Fruit fly (Drosophila melanogaster) whole organism, embryonic: ENCODE measurements around the gene CG10467.

Experiments used
- CG10654 ChIP-seq: fragments of 200-800 bp; sonication (Bioruptor generic); optimal IDR thresholded peaks from 2 replicates; lab custom pipeline; 2016; ENCODE audit warnings: missing biosample characterization, missing genetic modification characterization
- CG11085 ChIP-seq: fragments of 200-800 bp; sonication (Bioruptor generic); IDR thresholded peaks from 2 replicates; pipeline ENCODE4 v1.3.6; 2022; ENCODE audit warnings: missing biosample characterization, missing genetic modification characterization
- CG11093 ChIP-seq: fragments of 200-800 bp; sonication (Bioruptor generic); IDR thresholded peaks from 3 replicates; pipeline ENCODE4 v1.3.6; 2022; ENCODE audit warnings: missing biosample characterization, missing genetic modification characterization
- CG11398 ChIP-seq: fragments of 200-800 bp; sonication (Bioruptor generic); optimal IDR thresholded peaks from 2 replicates; lab custom pipeline; 2016; ENCODE audit warnings: missing biosample characterization, missing genetic modification characterization
- CG11723 ChIP-seq: fragments of 200-800 bp; sonication (Bioruptor generic); optimal IDR thresholded peaks from 2 replicates; lab custom pipeline; 2017; ENCODE audit warnings: missing biosample characterization, mild to moderate bottlenecking, missing genetic modification characterization
- CG12155 ChIP-seq: fragments of 200-800 bp; sonication (Bioruptor generic); optimal IDR thresholded peaks from 3 replicates; lab custom pipeline; 2016; ENCODE audit warnings: missing biosample characterization, missing genetic modification characterization
- CG12236 ChIP-seq: fragments of 200-800 bp; sonication (Bioruptor generic); optimal IDR thresholded peaks from 2 replicates; lab custom pipeline; 2016; ENCODE audit warnings: missing biosample characterization, missing genetic modification characterization
- CG12744 ChIP-seq: fragments of 200-800 bp; sonication (Bioruptor generic); optimal IDR thresholded peaks from 2 replicates; lab custom pipeline; 2016; ENCODE audit warnings: missing biosample characterization, missing genetic modification characterization
- CG15269 ChIP-seq: fragments of 200-800 bp; sonication (Bioruptor generic); optimal IDR thresholded peaks from 2 replicates; lab custom pipeline; 2018; ENCODE audit warnings: missing biosample characterization, mild to moderate bottlenecking, missing genetic modification characterization, moderate library complexity
- CG2129 ChIP-seq: fragments of 200-800 bp; sonication (Bioruptor generic); IDR thresholded peaks from 2 replicates; pipeline ENCODE4 v1.3.6; 2022; ENCODE audit warnings: missing biosample characterization, missing genetic modification characterization; ENCODE audit not compliant: partially characterized antibody
- CG2889 ChIP-seq: fragments of 200-800 bp; sonication (Bioruptor generic); IDR thresholded peaks from 3 replicates; pipeline ENCODE4 v1.3.6; 2022; ENCODE audit warnings: missing biosample characterization, missing genetic modification characterization
- CG3407 ChIP-seq: fragments of 200-800 bp; sonication (Bioruptor generic); optimal IDR thresholded peaks from 2 replicates; lab custom pipeline; 2018; ENCODE audit warnings: missing biosample characterization, mild to moderate bottlenecking, missing genetic modification characterization
- CG3726 ChIP-seq: fragments of 200-800 bp; sonication (Bioruptor generic); IDR thresholded peaks from 3 replicates; pipeline ENCODE4, ENCODE4 v1.3.6; 2022; ENCODE audit warnings: missing biosample characterization, missing genetic modification characterization
- CG3838 ChIP-seq: fragments of 200-800 bp; sonication (Bioruptor generic); optimal IDR thresholded peaks from 3 replicates; lab custom pipeline; 2016; ENCODE audit warnings: missing biosample characterization, missing genetic modification characterization
- CG6683 ChIP-seq: fragments of 200-800 bp; sonication (Bioruptor generic); optimal IDR thresholded peaks from 2 replicates; lab custom pipeline; 2017; ENCODE audit warnings: missing biosample characterization, mild to moderate bottlenecking, missing genetic modification characterization, missing genetic modification reagents
- CG7839 ChIP-seq: fragments of 200-800 bp; sonication (Bioruptor generic); optimal IDR thresholded peaks from 3 replicates; lab custom pipeline; 2018; ENCODE audit warnings: missing biosample characterization, mild to moderate bottlenecking, missing genetic modification characterization, moderate library complexity
- CG8359 ChIP-seq: fragments of 200-800 bp; sonication (Bioruptor generic); optimal IDR thresholded peaks from 2 replicates; lab custom pipeline; 2017; ENCODE audit warnings: missing biosample characterization, mild to moderate bottlenecking, missing genetic modification characterization, borderline replicate concordance
- CG8388 ChIP-seq: fragments of 200-800 bp; sonication (Bioruptor generic); optimal IDR thresholded peaks from 2 replicates; lab custom pipeline; 2019; ENCODE audit warnings: missing biosample characterization, mild to moderate bottlenecking, missing genetic modification characterization, moderate library complexity
- CG9609 ChIP-seq: fragments of 200-800 bp; sonication (Bioruptor generic); optimal IDR thresholded peaks from 3 replicates; lab custom pipeline; 2016; ENCODE audit warnings: missing biosample characterization, missing genetic modification characterization
- Camta ChIP-seq: fragments of 200-800 bp; sonication (Bioruptor generic); optimal IDR thresholded peaks from 2 replicates; lab custom pipeline; 2016; ENCODE audit warnings: missing biosample characterization, missing genetic modification characterization
- CoRest ChIP-seq: fragments of 200-800 bp; sonication (Bioruptor generic); optimal IDR thresholded peaks from 3 replicates; lab custom pipeline; 2018; ENCODE audit warnings: missing biosample characterization, mild to moderate bottlenecking, missing genetic modification characterization, moderate library complexity
- D ChIP-seq, 2 experiments: fragments of 200-800 bp in 1 of 2; fragments of >200 bp in 1 of 2; sonication (Bioruptor generic) in 1 of 2; optimal IDR thresholded peaks; 2 replicates in 1 of 2; 3 replicates in 1 of 2; lab custom pipeline; 2017; ENCODE audit warnings: mild to moderate bottlenecking in 1 of 2, missing biosample characterization in 1 of 2, missing genetic modification characterization in 1 of 2, missing genetic modification reagents in 1 of 2
- E2f2 ChIP-seq: fragments of 200-800 bp; sonication (Bioruptor generic); IDR thresholded peaks from 2 replicates; pipeline ENCODE4 v1.3.6; 2022; ENCODE audit warnings: missing biosample characterization, missing genetic modification characterization
- Eip74EF ChIP-seq, 2 experiments: fragments of 200-800 bp in 1 of 2; fragments of >200 bp in 1 of 2; sonication (Bioruptor generic) in 1 of 2; optimal IDR thresholded peaks; 2 replicates each; lab custom pipeline; 2017 to 2019; ENCODE audit warnings: missing biosample characterization in 2 of 2, missing genetic modification characterization in 2 of 2, mild to moderate bottlenecking in 1 of 2, moderate library complexity in 1 of 2
- Gug ChIP-seq: fragments of 200-800 bp; sonication (Bioruptor generic); IDR thresholded peaks from 4 replicates; pipeline ENCODE4 v1.3.6; 2022; ENCODE audit warnings: missing biosample characterization, missing genetic modification characterization
- HHEX ChIP-seq: fragments of 200-800 bp; sonication (Bioruptor generic); optimal IDR thresholded peaks from 3 replicates; lab custom pipeline; 2017; ENCODE audit warnings: missing biosample characterization, mild to moderate bottlenecking, missing genetic modification characterization, missing genetic modification reagents
- NC2α ChIP-seq: fragments of 200-800 bp; sonication (Bioruptor generic); optimal IDR thresholded peaks from 2 replicates; lab custom pipeline; 2016; ENCODE audit warnings: missing biosample characterization, missing genetic modification characterization
- NK7.1 ChIP-seq: fragments of 200-800 bp; sonication (Bioruptor generic); optimal IDR thresholded peaks from 3 replicates; lab custom pipeline; 2016; ENCODE audit warnings: missing biosample characterization, missing genetic modification characterization
- Oaz ChIP-seq: fragments of 200-800 bp; sonication (Bioruptor generic); IDR thresholded peaks from 2 replicates; pipeline ENCODE4 v1.3.6; 2022; ENCODE audit warnings: missing biosample characterization, missing genetic modification characterization
- Ravus ChIP-seq: fragments of 200-800 bp; sonication (Bioruptor generic); IDR thresholded peaks from 2 replicates; pipeline ENCODE4 v1.3.6; 2022; ENCODE audit warnings: missing biosample characterization, missing genetic modification characterization
- Spps ChIP-seq: fragments of 200-800 bp; sonication (Bioruptor generic); optimal IDR thresholded peaks from 2 replicates; lab custom pipeline; 2018; ENCODE audit warnings: missing biosample characterization, mild to moderate bottlenecking, missing genetic modification characterization
- abd-A ChIP-seq: fragments of 200-800 bp; sonication (Bioruptor generic); optimal IDR thresholded peaks from 3 replicates; lab custom pipeline; 2019; ENCODE audit warnings: missing biosample characterization, mild to moderate bottlenecking, missing genetic modification characterization, moderate library complexity
- ara ChIP-seq: fragments of 200-800 bp; sonication (Bioruptor generic); IDR thresholded peaks from 2 replicates; pipeline ENCODE4 v1.3.6; 2022; ENCODE audit warnings: missing biosample characterization, missing genetic modification characterization
- bigmax ChIP-seq: fragments of 200-800 bp; sonication (Bioruptor generic); optimal IDR thresholded peaks from 2 replicates; lab custom pipeline; 2018; ENCODE audit warnings: missing biosample characterization, mild to moderate bottlenecking, missing genetic modification characterization
- cas ChIP-seq: fragments of 200-800 bp; sonication (Bioruptor generic); IDR thresholded peaks from 2 replicates; pipeline ENCODE4 v1.3.6; 2022; ENCODE audit warnings: missing biosample characterization, missing genetic modification characterization
- dati ChIP-seq: fragments of 200-800 bp; sonication (Bioruptor generic); IDR thresholded peaks from 2 replicates; pipeline ENCODE4 v1.3.6; 2022; ENCODE audit warnings: missing biosample characterization, missing genetic modification characterization
- esg ChIP-seq: fragments of 200-800 bp; sonication (Bioruptor generic); conservative IDR thresholded peaks from 2 replicates; pipeline ENCODE4 v1.3.6; 2022; ENCODE audit warnings: missing biosample characterization, missing genetic modification characterization
- h ChIP-seq: fragments of >200 bp; optimal IDR thresholded peaks from 2 replicates; lab custom pipeline; 2017
- hb ChIP-seq: fragments of 200-800 bp; sonication (Bioruptor generic); IDR thresholded peaks from 3 replicates; pipeline ENCODE4 v1.3.6; 2022; ENCODE audit warnings: missing biosample characterization, missing genetic modification characterization; ENCODE audit not compliant: partially characterized antibody
- hth ChIP-seq: fragments of >200 bp; optimal IDR thresholded peaks from 2 replicates; lab custom pipeline; 2017; ENCODE audit warnings: inconsistent platforms
- mld ChIP-seq: fragments of 200-800 bp; sonication (Bioruptor generic); IDR thresholded peaks from 3 replicates; pipeline ENCODE4 v1.3.6; 2022; ENCODE audit warnings: missing biosample characterization, missing genetic modification characterization; ENCODE audit not compliant: partially characterized antibody
- ranshi ChIP-seq: fragments of 200-800 bp; sonication (Bioruptor generic); IDR thresholded peaks from 2 replicates; pipeline ENCODE4 v1.3.6; 2022; ENCODE audit warnings: missing biosample characterization, missing genetic modification characterization
- run ChIP-seq: fragments of 200-800 bp; sonication (Bioruptor generic); optimal IDR thresholded peaks from 3 replicates; lab custom pipeline; 2018; ENCODE audit warnings: missing biosample characterization, mild to moderate bottlenecking, missing genetic modification characterization
- sens-2 ChIP-seq: fragments of 200-800 bp; sonication (Bioruptor generic); IDR thresholded peaks from 2 replicates; pipeline ENCODE4 v1.3.6; 2022; ENCODE audit warnings: missing biosample characterization, missing genetic modification characterization
- sug ChIP-seq: fragments of 200-800 bp; optimal IDR thresholded peaks from 2 replicates; lab custom pipeline; 2019; ENCODE audit warnings: missing biosample characterization, mild to moderate bottlenecking, missing genetic modification characterization, moderate library complexity
- tap ChIP-seq: fragments of 200-800 bp; optimal IDR thresholded peaks from 3 replicates; lab custom pipeline; 2019; ENCODE audit warnings: missing biosample characterization, mild to moderate bottlenecking, missing genetic modification characterization, moderate library complexity
- tin ChIP-seq: fragments of 200-800 bp; sonication (Bioruptor generic); optimal IDR thresholded peaks from 3 replicates; lab custom pipeline; 2016; ENCODE audit warnings: missing biosample characterization, missing genetic modification characterization
- tna ChIP-seq: fragments of 200-800 bp; sonication (Bioruptor generic); IDR thresholded peaks from 2 replicates; pipeline ENCODE4 v1.3.6; 2022; ENCODE audit warnings: missing biosample characterization, missing genetic modification characterization; ENCODE audit not compliant: partially characterized antibody
- toy ChIP-seq: fragments of 200-800 bp; sonication (Bioruptor generic); IDR thresholded peaks from 2 replicates; pipeline ENCODE4 v1.3.6; 2022; ENCODE audit warnings: missing biosample characterization, missing genetic modification characterization
- trh ChIP-seq: fragments of 200-800 bp; sonication (Bioruptor generic); optimal IDR thresholded peaks from 2 replicates; lab custom pipeline; 2016; ENCODE audit warnings: missing biosample characterization, missing genetic modification characterization

CG10467 gene

DNA sequence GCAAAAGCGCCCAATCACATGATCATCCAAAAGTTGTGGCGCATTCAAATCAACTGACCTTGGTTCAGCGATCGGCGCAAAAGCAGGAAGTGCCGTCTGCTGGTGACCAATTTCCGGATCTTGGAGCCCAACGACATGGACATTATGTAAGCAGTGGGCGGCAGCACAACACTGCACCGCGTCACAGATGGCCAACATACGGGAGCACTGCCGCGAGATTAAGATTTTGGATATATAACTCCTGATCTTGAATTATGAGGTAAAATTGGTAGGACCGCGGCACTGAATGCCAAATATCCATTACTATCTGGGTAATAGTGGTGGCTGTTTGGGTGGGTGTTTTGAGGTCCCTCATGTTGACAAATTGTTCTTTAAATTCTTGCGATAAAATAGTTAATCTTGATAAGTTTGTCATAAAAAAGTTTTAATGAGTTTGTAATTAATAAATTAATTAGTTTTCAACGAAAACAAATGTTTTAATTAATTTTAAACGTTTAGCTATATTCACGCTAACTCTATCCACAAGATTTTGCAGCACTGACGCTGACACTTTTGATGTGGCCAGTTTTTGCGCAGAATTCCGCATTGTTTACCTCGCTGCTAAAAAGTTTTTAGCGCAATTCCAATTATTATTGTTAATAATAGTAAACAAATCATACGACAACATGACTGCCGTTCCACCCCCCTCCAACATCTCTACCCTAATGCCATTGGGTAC lies 19.4 kb downstream of the CG10467 start, which contains the start of the genes CG13295 and CG6610 (continued):
- no peak for TF ChIP-seq hth
- TF ChIP-seq CG3726 (GFP tag; lab: Robert Waterston, UW): no peak
- TF ChIP-seq dati: no peak
- no peak for TF ChIP-seq CG11398 (GFP tag; lab: Kevin White, UChicago)
- no peak for TF ChIP-seq trh (GFP tag; lab: Kevin White, UChicago)
- no peak for TF ChIP-seq NC2α (GFP tag; lab: Kevin White, UChicago)
- TF ChIP-seq Ravus (GFP tag; lab: Robert Waterston, UW): no peak
- no peak for TF ChIP-seq mld (GFP tag; lab: Robert Waterston, UW)
- TF ChIP-seq CG8359 (GFP tag; lab: Kevin White, UChicago): no peak
- TF ChIP-seq CG8388: peak; percentile 7
- TF ChIP-seq Oaz (GFP tag; lab: Robert Waterston, UW): no peak
- no peak for TF ChIP-seq run
- TF ChIP-seq CG11093 (GFP tag; lab: Robert Waterston, UW): no peak
- TF ChIP-seq CG12744: peak; percentile 17
- TF ChIP-seq CG2889 (GFP tag; lab: Robert Waterston, UW): 0 out of 3 replicates have a peak, but pooled peaks have one; percentile 15
- peak; percentile 21 for TF ChIP-seq CG11723 (GFP tag; lab: Kevin White, UChicago)
- no peak for TF ChIP-seq cas (GFP tag; lab: Robert Waterston, UW)
- no peak for TF ChIP-seq sens-2 (GFP tag; lab: Robert Waterston, UW)
- peak; percentile 31 for TF ChIP-seq CG9609 (GFP tag; lab: Kevin White, UChicago)
- TF ChIP-seq h (lab: Kevin White, UChicago): no peak
- no peak for TF ChIP-seq NK7.1 (GFP tag; lab: Kevin White, UChicago)
- TF ChIP-seq Eip74EF (GFP tag; optimal IDR thresholded peaks at IDR 0.05; lab: Kevin White, UChicago): peak in 1 of 2 experiments; percentile 84
- peak; percentile 62 for TF ChIP-seq CG7839 (tag; lab: Kevin White, UChicago)
- peak; percentile 23; the same call in 1 of the 4 replicates for TF ChIP-seq Gug (GFP tag; lab: Robert Waterston, UW)
- no peak for TF ChIP-seq HHEX (GFP tag; lab: Kevin White, UChicago)
- no peak for TF ChIP-seq tna (GFP tag; lab: Robert Waterston, UW)
- peak; percentile 69 for TF ChIP-seq CG15269
- TF ChIP-seq tin (GFP tag; lab: Kevin White, UChicago): peak; percentile 57
- no peak for TF ChIP-seq hb
- peak; percentile 33; the same call in 1 of the 2 replicates for TF ChIP-seq ranshi (GFP tag; lab: Robert Waterston, UW)
- TF ChIP-seq abd-A (tag; lab: Kevin White, UChicago): no peak
- TF ChIP-seq ara: no peak
- TF ChIP-seq Camta (GFP tag; lab: Kevin White, UChicago): peak; percentile 30
- no peak for TF ChIP-seq D (optimal IDR thresholded peaks at IDR 0.05; lab: Kevin White, UChicago)
- TF ChIP-seq D (GFP tag; optimal IDR thresholded peaks at IDR 0.05; lab: Kevin White, UChicago): peak; percentile 17
- peak; percentile 40; the same call in 1 of the 2 replicates for TF ChIP-seq E2f2 (GFP tag; lab: Robert Waterston, UW)
- no peak for TF ChIP-seq tap (tag; lab: Kevin White, UChicago)
- peak; percentile 60 for TF ChIP-seq CG11085 (GFP tag; lab: Robert Waterston, UW)
- peak; percentile 20 for TF ChIP-seq CG10654 (GFP tag; lab: Kevin White, UChicago)
- no peak for TF ChIP-seq CG2129
- TF ChIP-seq CG3407 (GFP tag; lab: Kevin White, UChicago): no peak
- TF ChIP-seq sug (tag; lab: Kevin White, UChicago): peak; percentile 79
- peak; percentile 1 for TF ChIP-seq Spps (tag; lab: Kevin White, UChicago)
- TF ChIP-seq CG12155 (GFP tag; lab: Kevin White, UChicago): peak; percentile 44
- TF ChIP-seq CG3838 (GFP tag; lab: Kevin White, UChicago): peak; percentile 15
- no peak for TF ChIP-seq toy (GFP tag; lab: Robert Waterston, UW)
- no peak for TF ChIP-seq CG6683 (GFP tag; lab: Kevin White, UChicago)
- TF ChIP-seq CoRest: peak; percentile 83
- no peak for TF ChIP-seq CG12236 (GFP tag; lab: Kevin White, UChicago)
- no peak for TF ChIP-seq bigmax (GFP tag; lab: Kevin White, UChicago)
- TF ChIP-seq esg: peak; percentile 28; the same call in 1 of the 2 replicates
